Worm (Caenorhabditis elegans): ENCODE data around the gene C45H4.13.

DNA sequence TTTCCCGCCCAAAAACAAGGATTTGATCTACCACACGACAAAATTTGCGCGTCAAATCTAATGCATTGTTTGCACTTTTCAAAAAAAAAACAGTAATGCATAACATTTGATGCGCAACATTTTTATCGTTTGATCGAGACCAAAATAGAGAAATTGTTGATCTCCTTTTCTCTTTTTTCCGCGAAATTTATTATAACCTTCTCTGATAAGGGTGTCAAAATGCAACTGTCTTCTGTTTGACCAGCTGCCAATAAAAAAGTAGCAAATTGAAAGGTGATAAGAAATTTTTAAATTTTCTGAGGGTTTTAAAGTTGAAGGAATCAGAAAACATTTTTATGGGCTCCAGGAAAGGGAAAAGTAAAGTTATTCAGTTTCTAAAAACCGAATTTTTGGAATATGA, 13.8 kb downstream of the C45H4.13 start:
- TF ChIP-seq unc-62 (GFP tag; optimal IDR thresholded peaks at IDR 0.05) (no peak), drap-1 (GFP tag; optimal IDR thresholded peaks at IDR 0.05) (no peak), nhr-28 (tag; optimal IDR thresholded peaks at IDR 0.05) (no peak), lin-13 (tag; optimal IDR thresholded peaks at IDR 0.05) (no peak), bed-3 (GFP tag; optimal IDR thresholded peaks at IDR 0.05) (no peak), nhr-12 (tag; optimal IDR thresholded peaks at IDR 0.05) (no peak), mep-1 (tag; optimal IDR thresholded peaks at IDR 0.05) (no peak)

All from whole organism, mixed stage, embryonic.